Worm (Caenorhabditis elegans) whole organism, L3 larva: Measurements from ENCODE around the gene sre-43.

Source experiments
- ZK546.5 ChIP-seq: sonication (generic microtip); optimal IDR thresholded peaks from 2 replicates; lab custom pipeline; 2017; ENCODE audit warnings: missing biosample characterization, missing genetic modification characterization
- elt-1 ChIP-seq: fragments of 150-350 bp; optimal IDR thresholded peaks from 2 replicates; lab custom pipeline; 2014; ENCODE audit warnings: missing biosample characterization, missing genetic modification characterization
- elt-3 ChIP-seq, 3 experiments: fragments of 150-350 bp in 1 of 3; sonication (generic microtip) in 2 of 3; optimal IDR thresholded peaks; 2 replicates in 2 of 3; 4 replicates in 1 of 3; lab custom pipeline; 2014 to 2017; ENCODE audit warnings: missing biosample characterization in 3 of 3, missing genetic modification characterization in 3 of 3
- mdl-1 ChIP-seq: fragments of 150-350 bp; optimal IDR thresholded peaks from 2 replicates; lab custom pipeline; 2014; ENCODE audit warnings: missing biosample characterization, missing genetic modification characterization
- nhr-11 ChIP-seq: fragments of 150-350 bp; optimal IDR thresholded peaks from 2 replicates; lab custom pipeline; 2014; ENCODE audit warnings: missing biosample characterization, missing genetic modification characterization
- nhr-25 ChIP-seq: sonication (generic microtip); optimal IDR thresholded peaks from 2 replicates; lab custom pipeline; 2017; ENCODE audit warnings: missing biosample characterization, missing genetic modification characterization
- pqm-1 ChIP-seq: fragments of 150-350 bp; optimal IDR thresholded peaks from 2 replicates; lab custom pipeline; 2017; ENCODE audit warnings: missing biosample characterization, missing genetic modification characterization, inconsistent platforms
- snpc-4 ChIP-seq: fragments of 150-350 bp; optimal IDR thresholded peaks from 2 replicates; lab custom pipeline; 2014; ENCODE audit warnings: missing biosample characterization, missing genetic modification characterization
- unc-62 ChIP-seq: fragments of 150-350 bp; sonication (generic microtip); optimal IDR thresholded peaks from 4 replicates; lab custom pipeline; 2014; ENCODE audit warnings: missing biosample characterization, missing genetic modification reagents, missing genetic modification characterization
- zag-1 ChIP-seq: fragments of 150-350 bp; optimal IDR thresholded peaks from 2 replicates; lab custom pipeline; 2014; ENCODE audit warnings: missing biosample characterization, missing genetic modification characterization
- ztf-4 ChIP-seq: fragments of 150-350 bp; optimal IDR thresholded peaks from 2 replicates; lab custom pipeline; 2014; ENCODE audit warnings: missing biosample characterization, missing genetic modification characterization

DNA sequence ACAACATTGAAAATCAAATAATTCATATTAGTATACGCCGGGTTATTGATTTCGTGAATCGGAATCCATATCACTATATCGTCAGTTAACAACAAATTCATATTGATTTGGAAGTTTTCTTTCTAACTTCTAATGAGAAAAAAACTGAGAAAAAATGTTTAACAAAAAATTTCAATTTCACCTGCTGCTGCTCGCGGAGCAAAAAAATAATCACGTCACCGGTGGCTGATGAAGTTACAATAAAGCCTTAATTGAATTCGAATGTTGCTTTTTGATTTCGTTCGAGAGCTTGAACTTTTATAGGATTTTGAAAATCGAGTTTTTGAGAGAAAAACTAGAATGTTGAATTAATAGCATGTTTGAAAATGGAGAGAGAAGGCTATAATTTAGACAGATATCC is at the start of gene sre-43:
- TF ChIP-seq elt-1 (tag; lab: Kevin White, UChicago) = no peak
- no peak for TF ChIP-seq zag-1 (tag; lab: Kevin White, UChicago)
- TF ChIP-seq ZK546.5 = no peak
- no peak for TF ChIP-seq mdl-1 (tag; lab: Kevin White, UChicago)
- TF ChIP-seq snpc-4 (tag; lab: Kevin White, UChicago) = no peak
- TF ChIP-seq elt-3 (tag; optimal IDR thresholded peaks at IDR 0.05; lab: Kevin White, UChicago) = no peak
- no peak for TF ChIP-seq unc-62
- no peak for TF ChIP-seq pqm-1 (tag; lab: Kevin White, UChicago)
- TF ChIP-seq ztf-4 (tag; lab: Kevin White, UChicago) = no peak
- no peak for TF ChIP-seq nhr-25 (tag; lab: Kevin White, UChicago)
- TF ChIP-seq nhr-11 = no peak
